Worm (Caenorhabditis elegans) whole organism, L3 larva: ENCODE measurements around the gene C05B5.17.

Experiments used
- elt-2 ChIP-seq: sonication (generic microtip); optimal IDR thresholded peaks from 2 replicates; lab custom pipeline; 2016; ENCODE audit warnings: missing genetic modification reagents, mild to moderate bottlenecking, missing genetic modification characterization, missing compliant biosample characterization
- fos-1 ChIP-seq: fragments of 150-350 bp; optimal IDR thresholded peaks from 2 replicates; lab custom pipeline; 2014; ENCODE audit warnings: missing biosample characterization, missing genetic modification characterization
- nhr-237 ChIP-seq: fragments of 150-350 bp; optimal IDR thresholded peaks from 2 replicates; lab custom pipeline; 2014; ENCODE audit warnings: missing biosample characterization, missing genetic modification characterization
- nhr-28 ChIP-seq: fragments of 150-350 bp; optimal IDR thresholded peaks from 2 replicates; lab custom pipeline; 2014; ENCODE audit warnings: missing biosample characterization, missing genetic modification characterization
- pha-4 ChIP-seq: fragments of 150-350 bp; optimal IDR thresholded peaks from 2 replicates; lab custom pipeline; 2014; ENCODE audit warnings: missing biosample characterization, missing genetic modification reagents, missing genetic modification characterization
- snpc-4 ChIP-seq: fragments of 150-350 bp; optimal IDR thresholded peaks from 2 replicates; lab custom pipeline; 2014; ENCODE audit warnings: missing biosample characterization, missing genetic modification characterization
- ztf-11 ChIP-seq: fragments of 150-350 bp; optimal IDR thresholded peaks from 2 replicates; lab custom pipeline; 2014; ENCODE audit warnings: missing biosample characterization, missing genetic modification characterization
- ztf-4 ChIP-seq: fragments of 150-350 bp; optimal IDR thresholded peaks from 2 replicates; lab custom pipeline; 2014; ENCODE audit warnings: missing biosample characterization, missing genetic modification characterization

DNA sequence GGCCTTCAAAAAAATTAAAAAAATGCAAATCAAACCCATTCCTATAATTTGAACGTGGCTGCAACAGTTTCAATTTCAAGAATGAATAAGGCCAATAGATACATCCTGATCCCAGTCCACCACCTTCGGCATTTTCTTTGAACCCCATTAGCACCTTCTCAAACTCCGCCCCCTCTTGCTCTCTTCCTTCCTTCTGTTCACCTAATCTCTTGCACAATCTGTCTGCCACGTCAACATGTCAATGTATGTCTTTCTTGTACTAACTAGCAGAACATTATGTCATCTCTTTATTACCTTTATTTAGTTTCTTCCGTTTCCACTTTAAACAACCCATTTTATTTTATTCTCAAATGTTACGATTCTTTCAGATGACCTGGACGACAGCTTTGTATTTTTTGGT is 5.6 kb downstream of the C05B5.17 start, which contains the start of gene C05B5.4:
- TF ChIP-seq elt-2 (tag; lab: Kevin White, UChicago), result no peak
- no peak for TF ChIP-seq snpc-4
- TF ChIP-seq nhr-237 (tag; lab: Kevin White, UChicago), result no peak
- no peak for TF ChIP-seq ztf-11
- no peak for TF ChIP-seq nhr-28 (tag; lab: Kevin White, UChicago)
- no peak for TF ChIP-seq pha-4
- TF ChIP-seq ztf-4 (tag; lab: Kevin White, UChicago), result no peak
- no peak for TF ChIP-seq fos-1
